Worm (Caenorhabditis elegans) whole organism, L3 larva: Measurements from ENCODE around the gene ttm-2.

ENCODE experiments used
- ZK546.5 ChIP-seq: sonication (generic microtip); optimal IDR thresholded peaks from 2 replicates; lab custom pipeline; 2017; ENCODE audit warnings: missing biosample characterization, missing genetic modification characterization
- aly-2 ChIP-seq: fragments of 150-350 bp; optimal IDR thresholded peaks from 2 replicates; lab custom pipeline; 2014; ENCODE audit warnings: missing biosample characterization, missing genetic modification characterization
- ceh-16 ChIP-seq: sonication (generic microtip); optimal IDR thresholded peaks from 2 replicates; lab custom pipeline; 2017; ENCODE audit warnings: missing biosample characterization, missing genetic modification characterization
- ceh-28 ChIP-seq: fragments of 150-350 bp; optimal IDR thresholded peaks from 2 replicates; lab custom pipeline; 2014; ENCODE audit warnings: missing biosample characterization, missing genetic modification reagents, missing genetic modification characterization
- ceh-82 ChIP-seq: fragments of 150-350 bp; optimal IDR thresholded peaks from 2 replicates; lab custom pipeline; 2014; ENCODE audit warnings: missing biosample characterization, missing genetic modification characterization
- daf-12 ChIP-seq: fragments of 150-350 bp; optimal IDR thresholded peaks from 2 replicates; lab custom pipeline; 2014; ENCODE audit warnings: missing biosample characterization, missing genetic modification reagents, missing genetic modification characterization
- egl-5 ChIP-seq: fragments of 150-350 bp; optimal IDR thresholded peaks from 2 replicates; lab custom pipeline; 2017; ENCODE audit warnings: missing biosample characterization, missing genetic modification reagents, missing genetic modification characterization, inconsistent platforms
- elt-1 ChIP-seq: fragments of 150-350 bp; optimal IDR thresholded peaks from 2 replicates; lab custom pipeline; 2014; ENCODE audit warnings: missing biosample characterization, missing genetic modification characterization
- elt-2 ChIP-seq: sonication (generic microtip); optimal IDR thresholded peaks from 2 replicates; lab custom pipeline; 2016; ENCODE audit warnings: missing genetic modification reagents, mild to moderate bottlenecking, missing genetic modification characterization, missing compliant biosample characterization
- fos-1 ChIP-seq: fragments of 150-350 bp; optimal IDR thresholded peaks from 2 replicates; lab custom pipeline; 2014; ENCODE audit warnings: missing biosample characterization, missing genetic modification characterization
- jun-1 ChIP-seq: fragments of 150-350 bp; optimal IDR thresholded peaks from 2 replicates; lab custom pipeline; 2014; ENCODE audit warnings: missing biosample characterization, missing genetic modification reagents, missing genetic modification characterization
- lin-39 ChIP-seq: fragments of 150-350 bp; optimal IDR thresholded peaks from 2 replicates; lab custom pipeline; 2018; ENCODE audit warnings: missing biosample characterization, missing genetic modification reagents, missing genetic modification characterization
- mdl-1 ChIP-seq: fragments of 150-350 bp; optimal IDR thresholded peaks from 2 replicates; lab custom pipeline; 2014; ENCODE audit warnings: missing biosample characterization, missing genetic modification characterization
- mml-1 ChIP-seq: fragments of 150-350 bp; sonication (generic microtip); optimal IDR thresholded peaks from 3 replicates; lab custom pipeline; 2014; ENCODE audit warnings: missing biosample characterization, missing genetic modification characterization
- nhr-11 ChIP-seq: fragments of 150-350 bp; optimal IDR thresholded peaks from 2 replicates; lab custom pipeline; 2014; ENCODE audit warnings: missing biosample characterization, missing genetic modification characterization
- nhr-12 ChIP-seq: fragments of 150-350 bp; optimal IDR thresholded peaks from 2 replicates; lab custom pipeline; 2014; ENCODE audit warnings: missing biosample characterization, missing genetic modification characterization
- nhr-23 ChIP-seq: fragments of 150-350 bp; optimal IDR thresholded peaks from 2 replicates; lab custom pipeline; 2014; ENCODE audit warnings: missing biosample characterization, missing genetic modification reagents, missing genetic modification characterization
- nhr-25 ChIP-seq: sonication (generic microtip); optimal IDR thresholded peaks from 2 replicates; lab custom pipeline; 2017; ENCODE audit warnings: missing biosample characterization, missing genetic modification characterization
- nhr-28 ChIP-seq: fragments of 150-350 bp; optimal IDR thresholded peaks from 2 replicates; lab custom pipeline; 2014; ENCODE audit warnings: missing biosample characterization, missing genetic modification characterization
- nhr-43 ChIP-seq: sonication (generic microtip); optimal IDR thresholded peaks from 2 replicates; lab custom pipeline; 2016; ENCODE audit warnings: mild to moderate bottlenecking, missing genetic modification characterization, missing compliant biosample characterization; ENCODE audit not compliant: poor library complexity, severe bottlenecking
- nhr-76 ChIP-seq: fragments of 150-350 bp; sonication (generic microtip); optimal IDR thresholded peaks from 5 replicates; lab custom pipeline; 2014; ENCODE audit warnings: missing biosample characterization, missing genetic modification characterization
- nhr-77 ChIP-seq: fragments of 150-350 bp; optimal IDR thresholded peaks from 2 replicates; lab custom pipeline; 2014; ENCODE audit warnings: missing biosample characterization, missing genetic modification characterization
- pha-4 ChIP-seq: fragments of 150-350 bp; optimal IDR thresholded peaks from 2 replicates; lab custom pipeline; 2014; ENCODE audit warnings: missing biosample characterization, missing genetic modification reagents, missing genetic modification characterization
- sea-2 ChIP-seq: fragments of 150-350 bp; sonication (generic microtip); optimal IDR thresholded peaks from 4 replicates; lab custom pipeline; 2014; ENCODE audit warnings: missing biosample characterization, missing genetic modification reagents, missing genetic modification characterization
- skn-1 ChIP-seq: fragments of 150-350 bp; optimal IDR thresholded peaks from 2 replicates; lab custom pipeline; 2014; ENCODE audit warnings: missing biosample characterization, missing genetic modification characterization
- snpc-4 ChIP-seq: fragments of 150-350 bp; optimal IDR thresholded peaks from 2 replicates; lab custom pipeline; 2014; ENCODE audit warnings: missing biosample characterization, missing genetic modification characterization
- tbx-2 ChIP-seq: sonication (generic microtip); optimal IDR thresholded peaks from 2 replicates; lab custom pipeline; 2016; ENCODE audit warnings: mild to moderate bottlenecking, missing genetic modification characterization, missing compliant biosample characterization
- unc-62 ChIP-seq: fragments of 150-350 bp; sonication (generic microtip); optimal IDR thresholded peaks from 4 replicates; lab custom pipeline; 2014; ENCODE audit warnings: missing biosample characterization, missing genetic modification reagents, missing genetic modification characterization
- zag-1 ChIP-seq: fragments of 150-350 bp; optimal IDR thresholded peaks from 2 replicates; lab custom pipeline; 2014; ENCODE audit warnings: missing biosample characterization, missing genetic modification characterization
- ztf-4 ChIP-seq: fragments of 150-350 bp; optimal IDR thresholded peaks from 2 replicates; lab custom pipeline; 2014; ENCODE audit warnings: missing biosample characterization, missing genetic modification characterization

ttm-2 gene

DNA sequence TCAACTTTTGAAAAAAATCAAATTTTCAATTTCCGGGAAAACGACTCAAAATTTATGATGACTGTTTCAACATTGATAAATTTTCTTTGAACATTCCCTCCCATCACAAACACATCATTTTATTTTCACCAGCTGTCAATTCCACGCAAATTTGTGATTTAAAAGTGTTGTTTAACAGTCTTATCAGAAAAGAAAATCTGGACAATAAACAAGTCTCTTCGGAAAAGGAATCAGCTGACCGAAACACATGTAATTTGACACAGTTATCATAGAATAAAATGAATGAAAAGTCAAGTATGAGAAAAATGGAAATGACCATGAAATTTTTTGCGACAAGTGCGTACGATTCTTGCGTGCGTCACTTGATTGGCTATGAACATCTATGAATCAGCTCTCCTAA is 2.9 kb upstream of the ttm-2 start:
- TF ChIP-seq pha-4 (tag; lab: Kevin White, UChicago): peak; percentile 46
- peak; percentile 39 for TF ChIP-seq jun-1 (tag; lab: Kevin White, UChicago)
- TF ChIP-seq zag-1 (tag; lab: Kevin White, UChicago): no peak
- no peak for TF ChIP-seq nhr-28 (tag; lab: Kevin White, UChicago)
- TF ChIP-seq elt-2: peak; percentile 87
- TF ChIP-seq mdl-1 (tag; lab: Kevin White, UChicago): no peak
- TF ChIP-seq nhr-23 (tag; lab: Kevin White, UChicago): peak; percentile 62
- peak; percentile 59 for TF ChIP-seq nhr-25 (tag; lab: Kevin White, UChicago)

DNA sequence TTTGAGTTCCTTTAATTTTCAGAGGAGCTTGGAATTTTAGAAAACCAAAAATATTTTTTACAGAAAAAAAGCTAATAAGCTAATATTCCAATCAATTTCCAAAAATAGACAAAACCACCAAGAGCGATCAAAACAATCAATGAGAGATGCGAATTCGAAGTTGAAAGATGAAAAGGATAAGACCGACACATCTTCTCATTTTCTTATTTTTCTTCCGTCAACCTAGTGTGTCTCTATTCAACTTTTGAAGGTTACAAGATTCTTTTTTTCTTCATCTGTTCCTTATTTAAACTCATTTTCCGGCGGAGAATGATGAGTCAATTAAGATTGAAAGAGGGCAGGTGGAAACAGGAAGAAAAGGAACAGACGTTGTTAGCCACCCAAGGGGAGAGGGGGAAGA is 1.4 kb upstream of the ttm-2 start:
- TF ChIP-seq pha-4 (tag; lab: Kevin White, UChicago): no peak
- TF ChIP-seq nhr-25 (tag; lab: Kevin White, UChicago): peak; percentile 60
- TF ChIP-seq ceh-28 (tag; lab: Kevin White, UChicago): peak; percentile 27
- TF ChIP-seq nhr-23 (tag; lab: Kevin White, UChicago): peak; percentile 35
- TF ChIP-seq ceh-16: no peak
- TF ChIP-seq, all 47 proteins: peak for 3

DNA sequence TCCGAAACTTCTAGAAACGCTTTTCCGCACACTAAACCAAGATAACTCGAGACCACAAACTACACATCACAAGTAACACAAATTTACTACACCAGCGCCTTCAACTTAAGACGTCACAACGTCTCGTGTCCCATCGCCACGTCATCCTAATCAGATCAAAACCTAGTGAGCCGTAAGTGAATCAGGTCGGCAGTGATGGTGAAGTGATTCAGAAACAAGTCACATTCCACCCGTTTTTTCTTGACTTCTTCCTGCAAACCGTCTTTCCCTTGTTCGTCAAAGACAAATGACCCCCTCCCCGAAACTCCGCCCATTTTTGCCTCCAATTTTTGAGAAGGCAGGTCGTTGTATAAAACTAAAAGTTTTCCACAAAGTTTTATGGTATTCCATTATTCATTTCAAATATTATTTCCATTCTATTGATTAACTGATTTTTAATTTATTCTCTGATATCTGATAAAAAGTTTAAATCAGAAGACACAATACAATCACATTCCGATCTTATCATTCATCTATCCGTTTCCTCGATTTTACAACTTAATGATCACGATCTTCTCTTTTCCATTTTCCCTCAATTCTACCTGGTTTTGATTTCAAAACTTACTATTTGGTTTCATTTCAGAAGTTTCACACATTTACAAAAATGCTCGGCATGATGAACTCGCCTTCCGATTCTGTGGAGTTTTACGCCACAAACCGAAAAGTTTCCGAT is 3.5 kb downstream of the ttm-2 start, which contains the start of gene F26G1.2:
TSS of gene F26G1.2 (plus strand) at position 508 of the 712 bp plus-strand sequence.
- TF ChIP-seq nhr-25 (tag; lab: Kevin White, UChicago) (peak; percentile 13), tbx-2 (tag; lab: Kevin White, UChicago) (no peak), elt-1 (tag; lab: Kevin White, UChicago) (peak; percentile 20)

DNA sequence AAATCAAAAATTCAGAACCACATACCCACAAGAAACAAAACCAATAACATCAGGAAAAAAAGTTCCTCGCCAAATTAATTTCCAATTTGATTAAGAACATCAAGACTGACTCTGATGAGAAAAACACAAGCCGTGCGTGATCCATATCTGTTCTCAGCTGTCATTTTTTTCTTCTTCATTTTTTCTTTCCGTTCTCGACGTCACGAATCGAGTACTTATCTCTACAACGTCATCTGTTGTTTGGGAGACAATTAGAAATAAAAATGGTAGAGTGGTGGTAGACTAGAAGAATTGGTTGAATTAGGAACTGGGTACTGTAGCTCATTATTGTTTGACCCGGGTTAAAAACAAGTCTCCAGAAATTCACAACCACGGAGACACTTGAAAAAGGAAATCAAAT is 5.2 kb downstream of the ttm-2 start:
- TF ChIP-seq elt-1 (tag; lab: Kevin White, UChicago) (peak; percentile 76), mml-1 (no peak), jun-1 (tag; lab: Kevin White, UChicago) (no peak)

DNA sequence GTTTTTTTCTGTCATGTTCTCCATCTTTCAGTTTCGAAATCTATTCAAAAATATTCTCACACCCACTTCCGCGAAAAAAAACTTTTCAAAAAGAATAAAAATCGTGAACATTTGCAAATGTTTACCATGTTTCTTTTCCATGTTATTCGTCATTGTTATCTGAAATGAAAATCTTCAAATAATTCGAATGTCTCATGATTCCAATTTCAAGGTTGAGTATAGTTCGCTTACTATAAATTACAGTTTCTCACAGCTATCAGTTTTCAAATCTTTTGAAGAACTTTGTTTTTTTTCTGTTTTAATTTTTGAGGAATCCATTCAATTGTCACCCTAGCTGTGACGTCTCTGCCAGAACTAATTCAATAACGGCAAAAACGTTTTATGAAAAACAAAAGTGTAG is 6.3 kb downstream of the ttm-2 start:
- TF ChIP-seq ceh-16 (no peak), sea-2 (GFP tag; lab: Kevin White, UChicago) (no peak), elt-1 (tag; lab: Kevin White, UChicago) (peak; percentile 93), nhr-76 (tag; lab: Kevin White, UChicago) (no peak), nhr-25 (tag; lab: Kevin White, UChicago) (peak; percentile 52), unc-62 (GFP tag; lab: Kevin White, UChicago) (no peak), egl-5 (no peak), ztf-4 (tag; lab: Kevin White, UChicago) (no peak), nhr-11 (no peak), lin-39 (tag; lab: Kevin White, UChicago) (no peak), fos-1 (no peak), daf-12 (no peak)
- TF ChIP-seq, all 47 proteins: peak for 2

DNA sequence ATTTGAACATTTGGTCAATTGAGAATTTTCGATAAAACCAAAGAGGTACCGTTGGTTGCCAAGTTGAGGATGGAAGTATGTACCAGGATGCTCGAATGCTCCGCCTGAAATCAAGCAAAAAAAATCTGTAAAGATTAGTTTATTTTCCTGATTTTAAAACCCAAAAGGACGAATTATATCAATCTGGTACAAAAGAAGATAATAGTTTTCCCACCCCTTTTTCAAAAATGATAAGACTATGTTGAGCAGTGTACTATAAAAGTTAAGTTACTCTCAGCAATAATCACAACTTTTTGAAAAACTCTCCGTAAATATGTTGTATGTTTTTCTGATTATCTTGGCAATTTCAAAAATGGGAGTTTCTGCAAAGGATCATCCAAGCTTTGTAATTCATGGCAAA is 7.7 kb downstream of the ttm-2 start, which contains the start of gene F26G1.3:
TSS of gene F26G1.3 (plus strand) at position 301 of the 400 bp plus-strand sequence.
- TF ChIP-seq nhr-43 (tag; lab: Kevin White, UChicago) (no peak), sea-2 (GFP tag; lab: Kevin White, UChicago) (no peak), egl-5 (no peak), aly-2 (tag; lab: Kevin White, UChicago) (no peak), zag-1 (tag; lab: Kevin White, UChicago) (no peak), ceh-28 (tag; lab: Kevin White, UChicago) (no peak), mdl-1 (tag; lab: Kevin White, UChicago) (no peak), nhr-28 (tag; lab: Kevin White, UChicago) (no peak), lin-39 (tag; lab: Kevin White, UChicago) (no peak), nhr-12 (tag; lab: Kevin White, UChicago) (no peak), snpc-4 (tag; lab: Kevin White, UChicago) (no peak), nhr-11 (no peak), ZK546.5 (tag; lab: Kevin White, UChicago) (no peak), skn-1 (tag; lab: Kevin White, UChicago) (no peak), ceh-82 (tag; lab: Kevin White, UChicago) (no peak), nhr-77 (tag; lab: Kevin White, UChicago) (no peak), nhr-76 (tag; lab: Kevin White, UChicago) (no peak), fos-1 (no peak)
- TF ChIP-seq, all 47 proteins: peak for 0
